Worm (Caenorhabditis elegans) whole organism, L1 larva: ENCODE results near the gene col-159.
A peak's percentile ranks its signal among the peaks of the same experiment; 100 is the strongest.

Experiments
- C16A3.4 ChIP-seq: fragments of 150-350 bp; optimal IDR thresholded peaks from 2 replicates; lab custom pipeline; 2014; ENCODE audit warnings: missing biosample characterization, missing genetic modification characterization
- aha-1 ChIP-seq: fragments of 150-350 bp; optimal IDR thresholded peaks from 2 replicates; lab custom pipeline; 2014; ENCODE audit warnings: missing biosample characterization, missing genetic modification characterization
- alr-1 ChIP-seq: fragments of 200-800 bp; sonication (Bioruptor generic); optimal IDR thresholded peaks from 2 replicates; lab custom pipeline; 2018; ENCODE audit warnings: borderline replicate concordance, mild to moderate bottlenecking, missing genetic modification characterization, missing compliant biosample characterization
- blmp-1 ChIP-seq: fragments of 150-350 bp; optimal IDR thresholded peaks from 2 replicates; lab custom pipeline; 2014; ENCODE audit warnings: missing biosample characterization, missing genetic modification characterization
- ceh-63 ChIP-seq: fragments of 200-800 bp; sonication (Bioruptor generic); optimal IDR thresholded peaks from 2 replicates; lab custom pipeline; 2018; ENCODE audit warnings: mild to moderate bottlenecking, missing genetic modification characterization, missing compliant biosample characterization
- ceh-8 ChIP-seq: fragments of 200-800 bp; sonication (Bioruptor generic); optimal IDR thresholded peaks from 2 replicates; lab custom pipeline; 2018; ENCODE audit warnings: mild to moderate bottlenecking, missing genetic modification characterization, moderate library complexity, missing compliant biosample characterization
- ceh-88 ChIP-seq: fragments of 200-800 bp; sonication (Bioruptor generic); IDR thresholded peaks from 2 replicates; pipeline ENCODE4 v1.3.6; 2022; ENCODE audit warnings: missing genetic modification characterization, missing compliant biosample characterization
- ces-1 ChIP-seq: fragments of 150-350 bp; optimal IDR thresholded peaks from 2 replicates; lab custom pipeline; 2014; ENCODE audit warnings: missing biosample characterization, missing genetic modification reagents, missing genetic modification characterization
- dsc-1 ChIP-seq: sonication (generic microtip); optimal IDR thresholded peaks from 2 replicates; lab custom pipeline; 2016; ENCODE audit warnings: mild to moderate bottlenecking, missing genetic modification characterization, missing compliant biosample characterization
- efl-1 ChIP-seq, 4 experiments: fragments of 150-350 bp; optimal IDR thresholded peaks in 3 of 4; peaks in 1 of 4; 1 replicate in 1 of 4; 2 replicates in 3 of 4; lab custom pipeline; 2014; ENCODE audit warnings: missing biosample characterization in 2 of 4, missing genetic modification characterization in 2 of 4, missing genetic modification reagents in 2 of 4
- elt-2 ChIP-seq: sonication (generic microtip); optimal IDR thresholded peaks from 2 replicates; lab custom pipeline; 2016; ENCODE audit warnings: missing genetic modification characterization, mild to moderate bottlenecking, inconsistent platforms, missing compliant biosample characterization, missing genetic modification reagents
- elt-3 ChIP-seq, 6 experiments: fragments of 150-350 bp in 1 of 6; sonication (generic microtip); optimal IDR thresholded peaks; 2 replicates each; lab custom pipeline; 2017 to 2018; ENCODE audit warnings: missing biosample characterization in 6 of 6, missing genetic modification characterization in 6 of 6, inconsistent platforms in 1 of 6
- grh-1 ChIP-seq: fragments of 200-800 bp; sonication (Bioruptor generic); IDR thresholded peaks from 2 replicates; pipeline ENCODE4 v1.3.6; 2022; ENCODE audit warnings: missing genetic modification reagents, missing genetic modification characterization, missing compliant biosample characterization
- hlh-17 ChIP-seq: fragments of 200-800 bp; sonication (Bioruptor generic); optimal IDR thresholded peaks from 2 replicates; lab custom pipeline; 2018; ENCODE audit warnings: missing genetic modification characterization, mild to moderate bottlenecking, missing compliant biosample characterization, moderate library complexity, borderline replicate concordance
- isw-1 ChIP-seq: fragments of 200-800 bp; sonication (Bioruptor generic); IDR thresholded peaks from 2 replicates; pipeline ENCODE4 v1.3.6; 2022; ENCODE audit warnings: missing genetic modification characterization, missing compliant biosample characterization
- lin-13 ChIP-seq: fragments of 150-350 bp; optimal IDR thresholded peaks from 2 replicates; lab custom pipeline; 2014; ENCODE audit warnings: missing biosample characterization, missing genetic modification reagents, missing genetic modification characterization
- lin-14 ChIP-seq: fragments of 200-800 bp; sonication (Bioruptor generic); optimal IDR thresholded peaks from 2 replicates; lab custom pipeline; 2018; ENCODE audit warnings: mild to moderate bottlenecking, missing genetic modification characterization, moderate library complexity, missing compliant biosample characterization
- lin-15B ChIP-seq: fragments of 150-350 bp; sonication (generic microtip); optimal IDR thresholded peaks from 3 replicates; lab custom pipeline; 2014; ENCODE audit warnings: missing biosample characterization, missing genetic modification characterization
- lin-35 ChIP-seq, 2 experiments: fragments of 150-350 bp; optimal IDR thresholded peaks; 2 replicates each; lab custom pipeline; 2014; ENCODE audit warnings: missing biosample characterization in 2 of 2, missing genetic modification characterization in 2 of 2, missing genetic modification reagents in 2 of 2
- lin-39 ChIP-seq: fragments of 150-350 bp; optimal IDR thresholded peaks from 2 replicates; lab custom pipeline; 2014; ENCODE audit warnings: missing biosample characterization, missing genetic modification reagents, missing genetic modification characterization
- lir-3 ChIP-seq: sonication (generic microtip); optimal IDR thresholded peaks from 2 replicates; lab custom pipeline; 2016; ENCODE audit warnings: mild to moderate bottlenecking, missing genetic modification characterization, moderate library complexity, missing compliant biosample characterization; ENCODE audit not compliant: poor library complexity
- lsy-2 ChIP-seq, 2 experiments: fragments of 150-350 bp; optimal IDR thresholded peaks; 2 replicates each; lab custom pipeline; 2014; ENCODE audit warnings: missing biosample characterization in 2 of 2, missing genetic modification characterization in 2 of 2
- mep-1 ChIP-seq: fragments of 150-350 bp; optimal IDR thresholded peaks from 2 replicates; lab custom pipeline; 2014; ENCODE audit warnings: missing biosample characterization, missing genetic modification characterization
- nhr-11 ChIP-seq: fragments of 150-350 bp; optimal IDR thresholded peaks from 2 replicates; lab custom pipeline; 2014; ENCODE audit warnings: missing biosample characterization, missing genetic modification characterization
- nhr-19 ChIP-seq: fragments of 200-800 bp; sonication (Bioruptor generic); conservative IDR thresholded peaks from 2 replicates; pipeline ENCODE4 v1.3.6; 2022; ENCODE audit warnings: missing genetic modification characterization, missing compliant biosample characterization
- nhr-20 ChIP-seq: sonication (generic microtip); optimal IDR thresholded peaks from 2 replicates; lab custom pipeline; 2016; ENCODE audit warnings: mild to moderate bottlenecking, missing genetic modification characterization, missing compliant biosample characterization
- nhr-71 ChIP-seq: sonication (generic microtip); optimal IDR thresholded peaks from 2 replicates; lab custom pipeline; 2016; ENCODE audit warnings: mild to moderate bottlenecking, missing genetic modification characterization, moderate library complexity, missing compliant biosample characterization
- nhr-76 ChIP-seq: sonication (generic microtip); optimal IDR thresholded peaks from 2 replicates; lab custom pipeline; 2017; ENCODE audit warnings: missing biosample characterization, missing genetic modification characterization
- nhr-85 ChIP-seq: sonication (generic microtip); peaks from one replicate; lab custom pipeline; 2016; ENCODE audit warnings: missing genetic modification characterization, inconsistent platforms, missing compliant biosample characterization
- nhr-90 ChIP-seq: sonication (generic microtip); optimal IDR thresholded peaks from 2 replicates; lab custom pipeline; 2016; ENCODE audit warnings: mild to moderate bottlenecking, missing genetic modification characterization, missing compliant biosample characterization; ENCODE audit not compliant: poor library complexity
- pag-3 ChIP-seq: sonication (generic microtip); optimal IDR thresholded peaks from 2 replicates; lab custom pipeline; 2017; ENCODE audit warnings: missing genetic modification characterization, mild to moderate bottlenecking, missing compliant biosample characterization, antibody characterized with exemption, borderline replicate concordance; ENCODE audit not compliant: insufficient read depth
- pax-3 ChIP-seq: fragments of 200-800 bp; sonication (Bioruptor generic); optimal IDR thresholded peaks from 2 replicates; lab custom pipeline; 2018; ENCODE audit warnings: mild to moderate bottlenecking, missing genetic modification characterization, moderate library complexity, missing compliant biosample characterization
- skn-1 ChIP-seq: fragments of 150-350 bp; optimal IDR thresholded peaks from 2 replicates; lab custom pipeline; 2014; ENCODE audit warnings: missing biosample characterization, missing genetic modification characterization
- snu-23 ChIP-seq: sonication (generic microtip); optimal IDR thresholded peaks from 2 replicates; lab custom pipeline; 2016; ENCODE audit warnings: missing genetic modification characterization, missing compliant biosample characterization
- sox-4 ChIP-seq: sonication (generic microtip); optimal IDR thresholded peaks from 2 replicates; lab custom pipeline; 2016; ENCODE audit warnings: missing genetic modification characterization, missing compliant biosample characterization
- tbx-2 ChIP-seq: sonication (generic microtip); optimal IDR thresholded peaks from 2 replicates; lab custom pipeline; 2016; ENCODE audit warnings: missing genetic modification characterization, missing compliant biosample characterization
- unc-130 ChIP-seq: fragments of 150-350 bp; optimal IDR thresholded peaks from 2 replicates; lab custom pipeline; 2017; ENCODE audit warnings: missing biosample characterization, missing genetic modification characterization, inconsistent platforms
- unc-62 ChIP-seq: fragments of 150-350 bp; optimal IDR thresholded peaks from 2 replicates; lab custom pipeline; 2014; ENCODE audit warnings: missing biosample characterization, missing genetic modification reagents, missing genetic modification characterization
- zip-4 ChIP-seq: fragments of 200-800 bp; sonication (Bioruptor generic); optimal IDR thresholded peaks from 2 replicates; lab custom pipeline; 2018; ENCODE audit warnings: mild to moderate bottlenecking, missing genetic modification characterization, moderate library complexity, missing compliant biosample characterization
- ztf-4 ChIP-seq: fragments of 150-350 bp; optimal IDR thresholded peaks from 2 replicates; lab custom pipeline; 2014; ENCODE audit warnings: missing biosample characterization, missing genetic modification characterization

The col-159 gene

ce11 chrV:13202127-13202610 lies at the start of gene col-159, which contains the start of gene col-160:
Gene col-159, minus strand, starts transcription at chrV:13202177.
Gene col-160, minus strand, starts transcription at chrV:13202189.
- TF ChIP-seq lin-35 (GFP tag; optimal IDR thresholded peaks at IDR 0.05; lab: Kevin White, UChicago): peak in 1 of 2 experiments; percentile 25
- peak; percentile 15 for TF ChIP-seq mep-1
- no peak for TF ChIP-seq nhr-11
- peak in 1 of 2 experiments; percentile 26 for TF ChIP-seq lsy-2 (tag; optimal IDR thresholded peaks at IDR 0.05; lab: Kevin White, UChicago)
- TF ChIP-seq elt-2 (tag; lab: Kevin White, UChicago): no peak
- TF ChIP-seq isw-1 (GFP tag; lab: Robert Waterston, UW): no peak
- peak; percentile 96 for TF ChIP-seq pag-3 (tag; lab: Kevin White, UChicago)
- peak; percentile 95 for TF ChIP-seq nhr-85 (tag; lab: Kevin White, UChicago)
- peak; percentile 94 for TF ChIP-seq blmp-1
- TF ChIP-seq snu-23: peak; percentile 44
- TF ChIP-seq elt-3 (tag; optimal IDR thresholded peaks at IDR 0.05; lab: Kevin White, UChicago): peak in 3 of 6 experiments; percentile 58 to 84 (median 73)
- TF ChIP-seq nhr-20 (tag; lab: Kevin White, UChicago): peak; percentile 57
- TF ChIP-seq nhr-90 (tag; lab: Kevin White, UChicago): peak; percentile 48
- TF ChIP-seq lin-14 (GFP tag; lab: Kevin White, UChicago): peak; percentile 84
- peak; percentile 59 for TF ChIP-seq tbx-2 (tag; lab: Kevin White, UChicago)
- TF ChIP-seq grh-1: peak; percentile 15; the same call in 1 of the 2 replicates
- peak; percentile 28; the same call in 1 of the 2 replicates for TF ChIP-seq nhr-19 (GFP tag; lab: Robert Waterston, UW)
- TF ChIP-seq nhr-71: peak; percentile 60
- no peak for TF ChIP-seq alr-1 (tag; lab: Kevin White, UChicago)
- TF ChIP-seq, all 84 proteins: peak for 15

ce11 chrV:13249436-13249835 lies 47.5 kb upstream of the col-159 start, which contains the start of gene odr-3:
Gene odr-3, minus strand, starts transcription at chrV:13249536.
- TF ChIP-seq dsc-1 (tag; lab: Kevin White, UChicago): peak; percentile 7
- TF ChIP-seq elt-2 (tag; lab: Kevin White, UChicago): no peak
- TF ChIP-seq lin-35 (GFP tag; optimal IDR thresholded peaks at IDR 0.05; lab: Kevin White, UChicago): no peak

- TF ChIP-seq unc-130 (tag; lab: Kevin White, UChicago) (no peak), blmp-1 (peak; percentile 85), nhr-85 (tag; lab: Kevin White, UChicago) (peak; percentile 54), nhr-20 (tag; lab: Kevin White, UChicago) (no peak), pag-3 (tag; lab: Kevin White, UChicago) (no peak), ces-1 (no peak), hlh-17 (no peak), skn-1 (no peak), lin-14 (GFP tag; lab: Kevin White, UChicago) (peak; percentile 0), sox-4 (tag; lab: Kevin White, UChicago) (no peak), ceh-8 (GFP tag; lab: Kevin White, UChicago) (no peak)
These were observed 41.2 kb upstream of the col-159 start for ce11 chrV:13243205-13243604.

- TF ChIP-seq ceh-88 (GFP tag; lab: Robert Waterston, UW) (no peak), lin-13 (GFP tag; lab: Kevin White, UChicago) (no peak), ceh-63 (GFP tag; lab: Kevin White, UChicago) (no peak), C16A3.4 (tag; lab: Kevin White, UChicago) (no peak), nhr-76 (tag; lab: Kevin White, UChicago) (no peak), unc-62 (GFP tag; lab: Kevin White, UChicago) (no peak), lin-14 (GFP tag; lab: Kevin White, UChicago) (no peak), lin-15B (tag; lab: Kevin White, UChicago) (no peak), aha-1 (tag; lab: Kevin White, UChicago) (no peak), lir-3 (tag; lab: Kevin White, UChicago) (no peak), zip-4 (GFP tag; lab: Kevin White, UChicago) (no peak), elt-3 (tag; optimal IDR thresholded peaks at IDR 0.05; lab: Kevin White, UChicago) (no peak), ztf-4 (no peak), nhr-85 (tag; lab: Kevin White, UChicago) (no peak), lin-39 (tag; lab: Kevin White, UChicago) (no peak), efl-1 (optimal IDR thresholded peaks at IDR 0.05; lab: Kevin White, UChicago) (no peak), efl-1 (GFP tag; optimal IDR thresholded peaks at IDR 0.05 in 1 of 2; lab: Kevin White, UChicago) (no peak), pax-3 (no peak)
These were observed 34.5 kb upstream of the col-159 start, which contains the start of gene dmd-10 for ce11 chrV:13236507-13236906. Gene dmd-10, minus strand, starts transcription at chrV:13236607.
